Worm (Caenorhabditis elegans) whole organism, L4/young adult: Measurements from ENCODE around the gene asp-15.
"Not testable (repeated sequence)": the region's sequence is repeated elsewhere in the genome, so short reads cannot be mapped to it uniquely, and the experiment has no call there.

Experiments
- W03F9.2 ChIP-seq: fragments of 150-350 bp; optimal IDR thresholded peaks from 2 replicates; lab custom pipeline; 2014; ENCODE audit warnings: missing biosample characterization, missing genetic modification characterization
- dao-5 ChIP-seq: sonication (generic microtip); optimal IDR thresholded peaks from 2 replicates; lab custom pipeline; 2016; ENCODE audit warnings: missing genotype, missing genetic modification characterization, moderate library complexity, missing compliant biosample characterization
- him-1 ChIP-seq: sonication (generic microtip); optimal IDR thresholded peaks from 2 replicates; lab custom pipeline; 2016; ENCODE audit warnings: missing genotype, missing genetic modification reagents, missing genetic modification characterization, missing compliant biosample characterization

asp-15 gene

DNA sequence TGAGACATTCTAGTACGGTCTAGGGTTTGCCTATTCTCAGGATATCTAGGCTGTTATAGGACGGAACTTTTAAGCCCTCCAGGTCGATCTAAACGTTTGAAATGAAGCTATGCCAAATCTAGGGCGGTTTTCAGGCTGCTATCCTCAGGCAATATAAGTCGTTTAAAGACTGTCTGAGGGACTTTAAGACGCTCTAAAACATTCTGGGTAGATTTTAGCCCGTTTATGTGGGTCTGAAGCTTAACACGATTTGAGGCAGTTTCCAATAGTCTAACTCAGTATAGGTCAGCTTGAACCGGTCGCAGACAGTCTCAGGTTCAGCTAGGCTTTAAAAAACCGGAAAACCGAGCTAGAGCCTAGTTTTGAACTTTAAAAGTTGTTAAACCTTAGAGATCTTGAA is 6.2 kb upstream of the asp-15 start:
- TF ChIP-seq him-1 (tag; lab: Kevin White, UChicago) (no peak), W03F9.2 (tag; lab: Kevin White, UChicago) (no peak), dao-5 (tag; lab: Kevin White, UChicago) (no peak)

DNA sequence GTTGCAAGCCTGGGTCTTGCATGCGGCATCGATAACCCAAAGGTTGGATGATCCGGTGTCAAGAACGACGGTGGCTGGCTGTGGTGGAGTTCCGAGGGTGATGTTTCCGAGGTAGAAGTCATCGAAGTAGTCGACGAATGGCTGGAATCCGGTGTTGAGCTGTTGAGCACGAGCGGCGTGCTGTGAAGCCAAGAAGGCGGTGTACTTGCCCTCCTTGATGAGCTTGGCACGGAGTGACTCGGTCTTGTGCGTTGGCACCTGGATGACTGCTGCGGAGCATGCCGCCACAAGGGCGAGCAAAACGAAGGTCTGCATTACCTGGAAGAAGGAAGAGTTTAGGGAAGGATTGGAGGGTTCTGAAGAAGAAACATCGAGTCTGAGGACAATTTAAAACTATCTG is 5.8 kb upstream of the asp-15 start, which contains the start of gene asp-1:
TSS of gene asp-1 (minus strand) at position 315 of the 400 bp plus-strand sequence.
- TF ChIP-seq him-1 (tag; lab: Kevin White, UChicago) (no peak), dao-5 (tag; lab: Kevin White, UChicago) (no peak)

DNA sequence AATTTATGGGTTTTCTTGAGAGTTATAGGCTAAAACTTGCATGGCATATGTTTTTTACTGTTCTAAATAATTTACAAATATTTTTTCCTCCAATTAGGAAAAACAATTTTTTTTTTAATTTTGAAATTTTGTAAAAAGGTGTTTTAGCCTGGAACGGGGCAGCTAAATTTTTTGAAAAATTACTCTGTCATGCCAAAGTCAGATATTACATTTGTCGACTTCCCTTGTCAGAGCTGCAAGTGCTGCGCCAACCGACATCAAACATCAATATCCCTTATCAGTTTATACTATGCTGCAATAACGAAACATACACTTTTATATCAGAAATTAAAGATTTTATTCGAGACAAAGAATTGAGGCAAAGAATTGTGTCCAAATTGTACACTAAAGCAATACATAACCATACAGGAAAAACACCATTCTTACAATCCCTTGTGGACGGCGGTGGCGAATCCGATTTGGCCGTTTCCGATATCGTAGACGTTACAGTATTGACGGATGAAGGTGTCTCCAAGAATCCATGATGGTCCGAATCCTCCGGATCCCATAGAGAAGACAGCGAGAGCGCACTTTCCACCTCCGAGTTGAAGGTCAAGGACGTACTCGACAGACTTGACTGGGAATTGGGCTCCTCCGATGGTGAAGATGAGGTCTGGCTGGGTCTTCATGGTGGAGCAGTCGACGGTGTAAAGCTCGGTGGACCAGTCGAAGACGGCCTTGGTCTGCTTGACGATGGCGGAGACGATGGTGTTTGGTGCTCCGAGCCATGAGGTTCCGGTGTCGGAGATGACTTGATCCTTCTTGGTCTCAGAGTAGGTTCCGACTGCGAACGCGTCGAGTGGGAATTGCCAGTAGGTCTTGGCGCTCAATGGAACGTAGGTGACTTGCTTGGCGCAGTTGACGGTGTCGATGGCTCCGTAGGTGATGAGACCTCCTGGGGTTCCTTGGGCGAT is 4.8 kb upstream of the asp-15 start:
- TF ChIP-seq W03F9.2 (tag; lab: Kevin White, UChicago) (no peak), him-1 (tag; lab: Kevin White, UChicago) (no peak), dao-5 (tag; lab: Kevin White, UChicago) (no peak)

DNA sequence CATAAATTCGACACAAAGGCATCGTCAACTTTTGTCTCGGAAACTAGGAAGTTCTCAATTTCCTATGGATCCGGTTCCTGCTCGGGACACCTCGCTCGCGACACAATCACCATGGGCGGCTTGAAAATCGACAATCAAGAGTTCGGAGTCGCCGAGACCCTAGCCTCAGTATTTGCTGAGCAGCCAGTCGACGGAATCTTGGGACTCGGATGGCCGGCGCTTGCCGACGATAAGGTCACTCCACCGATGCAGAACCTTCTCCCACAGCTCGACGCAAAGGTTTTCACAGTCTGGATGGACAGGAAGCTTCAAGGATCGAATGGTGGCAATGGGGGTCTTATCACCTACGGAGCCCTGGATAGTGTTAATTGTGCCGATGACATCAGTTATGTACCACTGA is 2.8 kb upstream of the asp-15 start:
- TF ChIP-seq dao-5 (tag; lab: Kevin White, UChicago) (no peak), him-1 (tag; lab: Kevin White, UChicago) (no peak), W03F9.2 (tag; lab: Kevin White, UChicago) (no peak)

DNA sequence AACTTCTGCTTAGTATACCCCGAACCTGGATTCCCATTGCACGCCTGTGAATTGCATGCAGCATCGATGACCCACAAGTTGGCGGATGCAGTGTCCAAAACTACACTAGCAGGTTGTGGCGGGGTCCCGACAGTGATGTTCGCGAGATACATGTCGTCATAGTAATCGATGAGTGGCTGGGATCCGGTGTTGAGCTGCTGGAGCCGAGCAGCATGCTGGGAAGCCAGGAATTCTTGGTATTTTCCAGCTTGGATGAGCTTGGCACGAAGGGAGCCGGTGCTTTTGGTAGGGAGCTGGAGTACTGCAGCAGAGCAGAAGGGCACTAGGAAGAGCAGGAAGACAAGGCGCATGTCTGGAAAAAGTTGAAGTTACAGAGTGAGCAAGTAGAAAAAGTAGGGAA is 2.4 kb downstream of the asp-15 start, which contains the start of gene asp-16:
TSS of gene asp-16 (minus strand) at position 350 of the 400 bp plus-strand sequence.
- TF ChIP-seq him-1 (tag; lab: Kevin White, UChicago) (no peak), W03F9.2 (tag; lab: Kevin White, UChicago) (no peak), dao-5 (tag; lab: Kevin White, UChicago) (no peak)

DNA sequence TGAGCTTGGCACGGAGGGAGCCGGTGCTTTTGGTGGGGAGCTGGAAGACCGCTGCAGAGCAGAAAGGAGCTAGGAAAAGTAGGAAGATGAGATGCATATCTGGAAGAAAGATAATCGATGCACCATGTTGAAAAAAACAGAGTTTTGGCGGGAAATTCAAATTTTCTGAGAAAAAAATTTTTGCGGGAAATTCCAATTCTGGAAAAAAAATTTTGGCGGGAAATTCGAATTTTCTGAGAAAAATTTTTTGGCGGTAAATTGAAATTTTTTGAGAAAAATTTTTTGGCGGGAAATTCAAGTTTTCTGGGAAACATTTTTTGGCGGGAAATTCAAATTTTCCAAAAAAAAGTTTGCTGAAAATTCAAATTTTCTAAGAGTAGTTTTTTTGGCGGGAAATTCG is 7.4 kb downstream of the asp-15 start, which contains the start of gene asp-17:
TSS of gene asp-17 (minus strand) at position 101 of the 400 bp plus-strand sequence.
- TF ChIP-seq W03F9.2 (tag; lab: Kevin White, UChicago) (no peak), dao-5 (tag; lab: Kevin White, UChicago) (no peak), him-1 (tag; lab: Kevin White, UChicago) (no peak)

DNA sequence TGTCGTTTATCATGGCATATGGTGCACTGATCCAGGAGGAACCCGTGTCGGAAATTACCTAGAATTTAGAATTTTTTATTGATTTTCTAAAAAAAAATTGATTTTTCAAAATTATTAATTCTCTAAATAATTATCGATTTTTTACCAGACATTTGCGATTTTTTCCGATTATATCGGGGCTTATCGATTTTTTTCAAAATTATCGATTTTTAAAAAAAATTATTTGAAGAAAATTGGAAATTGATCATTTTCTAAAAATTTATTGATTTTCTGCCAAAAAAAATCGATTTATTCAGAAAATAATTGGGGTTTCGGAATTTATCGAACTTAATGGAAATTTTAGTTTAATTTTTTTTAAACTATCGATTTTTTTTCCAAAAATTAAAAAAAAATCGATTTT is 8.6 kb downstream of the asp-15 start:
- TF ChIP-seq W03F9.2 (tag; lab: Kevin White, UChicago) (no peak), him-1 (tag; lab: Kevin White, UChicago) (no peak), dao-5 (tag; lab: Kevin White, UChicago) (no peak)

DNA sequence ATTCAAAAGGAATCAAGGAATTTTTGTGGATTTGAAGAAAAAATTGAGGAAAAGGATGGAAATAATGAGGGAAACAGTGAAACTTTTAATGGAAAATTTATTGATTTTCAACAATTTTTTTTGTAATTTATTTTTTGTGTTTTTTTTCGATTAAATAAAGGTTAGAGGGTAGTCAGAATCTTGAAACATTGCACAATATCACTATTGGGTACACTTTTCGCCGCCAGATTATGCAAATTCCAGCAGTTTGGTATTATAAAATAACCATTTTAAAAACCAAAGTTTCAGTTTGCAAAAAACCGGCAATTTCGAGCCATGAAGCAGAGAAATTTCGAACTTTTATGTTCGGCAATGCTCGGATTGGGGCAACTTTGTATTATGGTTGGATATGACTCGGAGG is 13.2 kb downstream of the asp-15 start, which contains the start of gene Y39B6A.27:
TSS of gene Y39B6A.27 (plus strand) at position 301 of the 400 bp plus-strand sequence.
- TF ChIP-seq him-1 (tag; lab: Kevin White, UChicago), result no peak
- TF ChIP-seq W03F9.2 (tag; lab: Kevin White, UChicago), result no peak
- no peak for TF ChIP-seq dao-5 (tag; lab: Kevin White, UChicago)

DNA sequence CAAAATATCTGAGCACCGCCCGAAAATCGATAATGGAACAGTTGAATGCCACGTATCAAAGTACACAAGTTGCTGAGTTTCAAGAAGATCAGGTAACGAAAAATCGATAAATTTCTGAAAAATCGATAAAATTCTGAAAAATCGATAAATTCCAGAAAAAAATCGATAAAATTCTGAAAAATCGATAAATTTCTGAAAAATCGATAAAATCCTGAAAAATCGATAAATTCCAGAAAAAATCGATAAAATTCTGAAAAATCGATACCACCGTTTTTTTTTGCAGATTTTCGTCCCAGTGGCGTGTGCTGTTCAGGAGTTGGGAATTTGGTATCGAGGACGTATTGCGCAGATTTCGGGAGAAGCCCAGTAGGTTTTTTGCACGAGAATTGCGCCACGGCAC is 17.3 kb downstream of the asp-15 start:
- TF ChIP-seq dao-5 (tag; lab: Kevin White, UChicago) (no peak), W03F9.2 (tag; lab: Kevin White, UChicago) (no peak), him-1 (tag; lab: Kevin White, UChicago) (no peak)

DNA sequence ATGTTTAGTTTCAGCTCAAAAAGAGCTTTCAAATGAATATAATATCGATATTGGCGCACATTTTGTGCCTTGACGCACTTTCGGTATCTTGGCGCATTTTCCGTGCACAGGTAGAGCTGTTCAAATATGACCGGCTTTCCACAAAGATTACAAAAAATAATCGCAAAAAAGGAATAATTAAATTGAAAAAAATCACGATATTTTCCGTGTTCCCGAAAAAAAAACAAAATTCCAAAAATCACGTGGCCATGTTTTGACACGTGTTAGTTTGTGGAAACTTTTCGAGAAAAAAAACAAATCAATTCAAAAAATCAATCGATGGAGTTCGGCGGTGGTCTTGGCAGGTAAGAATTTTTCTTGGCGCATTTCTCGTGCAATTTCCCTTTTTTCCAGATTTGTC is 18.5 kb downstream of the asp-15 start, which contains the start of gene Y39B6A.25:
TSS of gene Y39B6A.25 (plus strand) at position 301 of the 400 bp plus-strand sequence.
- TF ChIP-seq him-1 (tag; lab: Kevin White, UChicago), result no peak
- TF ChIP-seq dao-5 (tag; lab: Kevin White, UChicago), result no peak
- TF ChIP-seq W03F9.2 (tag; lab: Kevin White, UChicago), result no peak

DNA sequence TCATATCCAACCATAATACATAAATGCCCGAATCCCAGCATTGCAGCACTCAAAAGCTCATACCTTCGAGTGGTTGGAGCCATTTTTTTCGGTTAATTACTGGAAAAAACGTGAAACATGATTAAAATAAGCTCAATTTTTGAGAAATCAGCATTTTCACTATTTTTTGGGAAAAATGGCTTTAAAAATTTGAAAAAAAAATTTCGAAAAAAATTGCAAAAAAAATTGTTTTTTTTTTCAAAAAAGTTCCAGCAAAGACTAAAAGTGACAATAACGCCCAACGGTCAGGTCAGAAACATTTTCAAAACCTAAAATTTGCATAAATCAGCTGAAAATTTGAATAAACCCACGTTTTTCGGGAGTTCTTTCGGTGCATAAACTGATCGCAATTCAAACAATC is 20.0 kb downstream of the asp-15 start, which contains the start of gene Y39B6A.29:
TSS of gene Y39B6A.29 (minus strand) at position 101 of the 400 bp plus-strand sequence.
- TF ChIP-seq dao-5 (tag; lab: Kevin White, UChicago) (no peak), W03F9.2 (tag; lab: Kevin White, UChicago) (no peak), him-1 (tag; lab: Kevin White, UChicago) (no peak)

DNA sequence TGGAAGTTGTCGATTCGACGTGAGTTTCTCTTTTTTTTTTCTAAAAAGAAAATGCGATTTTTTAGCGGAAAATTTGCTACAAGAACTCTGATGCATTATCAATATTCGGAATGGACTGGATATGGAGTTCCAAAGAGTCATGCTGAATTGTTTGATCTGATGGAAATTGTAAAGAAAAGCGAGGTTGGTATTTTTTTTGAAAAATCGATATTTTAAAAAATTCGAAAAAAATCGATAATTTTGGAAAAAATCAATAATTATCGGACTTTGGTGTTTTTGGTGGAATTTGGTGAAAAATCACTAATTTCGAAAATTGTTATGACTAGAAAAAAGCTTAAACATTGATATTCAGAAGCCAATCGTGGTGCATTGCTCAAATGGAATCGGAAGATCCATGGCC is 25.4 kb downstream of the asp-15 start:
- TF ChIP-seq dao-5 (tag; lab: Kevin White, UChicago) (no peak), W03F9.2 (tag; lab: Kevin White, UChicago) (no peak), him-1 (tag; lab: Kevin White, UChicago) (no peak)

DNA sequence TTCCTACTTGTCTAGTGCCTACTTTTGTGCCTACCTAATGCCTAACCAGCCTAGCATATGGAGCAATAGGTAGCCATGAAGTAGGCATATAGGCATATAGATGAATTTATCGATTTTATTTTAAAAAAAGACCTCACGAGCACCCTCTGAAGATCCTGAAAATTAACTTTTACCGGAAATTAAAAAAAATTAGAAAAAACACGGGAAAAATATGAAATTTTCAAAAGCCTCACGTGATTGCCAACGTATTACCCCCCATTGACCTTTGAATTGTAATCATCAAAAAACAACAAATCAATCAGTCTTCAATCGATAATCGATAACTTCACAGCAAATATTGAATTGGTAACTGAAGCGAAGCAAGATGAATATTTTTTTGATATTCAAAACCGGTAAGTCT is 30.4 kb downstream of the asp-15 start, which contains the start of gene Y39B6A.30:
TSS of gene Y39B6A.30 (plus strand) at position 301 of the 400 bp plus-strand sequence.
- not testable (repeated sequence) for TF ChIP-seq dao-5, him-1, W03F9.2 (tag; lab: Kevin White, UChicago)
